Fruit fly (Drosophila melanogaster): ENCODE data around the gene CG42249.
A peak's percentile ranks its signal among the peaks of the same experiment; 100 is the strongest.

CG42249 gene

dm6 chrX:11109670-11110069 lies 13.6 kb downstream of the CG42249 start:
- TF ChIP-seq noc (tag; optimal IDR thresholded peaks at IDR 0.05): no peak

DNA sequence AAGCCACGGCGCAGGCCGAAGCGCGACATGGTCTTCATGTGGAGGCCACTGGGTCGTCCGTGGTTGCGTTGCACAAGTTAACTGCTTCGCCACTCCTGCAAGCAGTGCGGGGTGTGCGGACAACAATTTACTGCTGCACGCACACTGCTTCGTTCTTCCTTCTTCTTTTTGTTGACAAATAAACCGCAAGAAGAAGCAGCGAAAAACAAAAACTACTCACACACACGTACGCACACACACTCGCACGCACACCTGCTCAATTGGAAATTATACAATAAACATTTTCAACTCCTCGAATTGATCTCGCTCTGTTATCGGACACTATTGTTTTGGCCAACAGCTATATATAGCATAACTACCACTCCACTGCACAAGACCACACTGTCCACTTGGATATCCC lies 27.5 kb downstream of the CG42249 start:
- TF ChIP-seq noc (tag; optimal IDR thresholded peaks at IDR 0.05): no peak

dm6 chrX:11124126-11124748 lies 28.2 kb downstream of the CG42249 start, which contains the start of gene CG11122:
CG11122 (minus strand) TSS chrX:11124726.
- no peak for TF ChIP-seq noc (tag; optimal IDR thresholded peaks at IDR 0.05)

- no peak for TF ChIP-seq noc (tag; optimal IDR thresholded peaks at IDR 0.05)
Observed at dm6 chrX:11124749-11125508, 28.9 kb downstream of the CG42249 start, which contains the start of gene Rpt3. Rpt3 (plus strand) TSS chrX:11125101.

- TF ChIP-seq noc (tag; optimal IDR thresholded peaks at IDR 0.05): no peak
Observed at dm6 chrX:11128828-11129227, 32.8 kb downstream of the CG42249 start, which contains the start of gene SrpRalpha. SrpRalpha (minus strand) TSS chrX:11129087.

- TF ChIP-seq noc (tag; optimal IDR thresholded peaks at IDR 0.05): no peak
Observed at dm6 chrX:11132312-11132711, 36.2 kb downstream of the CG42249 start, which contains the start of gene CG44385. CG44385 (minus strand) TSS chrX:11132412.

DNA sequence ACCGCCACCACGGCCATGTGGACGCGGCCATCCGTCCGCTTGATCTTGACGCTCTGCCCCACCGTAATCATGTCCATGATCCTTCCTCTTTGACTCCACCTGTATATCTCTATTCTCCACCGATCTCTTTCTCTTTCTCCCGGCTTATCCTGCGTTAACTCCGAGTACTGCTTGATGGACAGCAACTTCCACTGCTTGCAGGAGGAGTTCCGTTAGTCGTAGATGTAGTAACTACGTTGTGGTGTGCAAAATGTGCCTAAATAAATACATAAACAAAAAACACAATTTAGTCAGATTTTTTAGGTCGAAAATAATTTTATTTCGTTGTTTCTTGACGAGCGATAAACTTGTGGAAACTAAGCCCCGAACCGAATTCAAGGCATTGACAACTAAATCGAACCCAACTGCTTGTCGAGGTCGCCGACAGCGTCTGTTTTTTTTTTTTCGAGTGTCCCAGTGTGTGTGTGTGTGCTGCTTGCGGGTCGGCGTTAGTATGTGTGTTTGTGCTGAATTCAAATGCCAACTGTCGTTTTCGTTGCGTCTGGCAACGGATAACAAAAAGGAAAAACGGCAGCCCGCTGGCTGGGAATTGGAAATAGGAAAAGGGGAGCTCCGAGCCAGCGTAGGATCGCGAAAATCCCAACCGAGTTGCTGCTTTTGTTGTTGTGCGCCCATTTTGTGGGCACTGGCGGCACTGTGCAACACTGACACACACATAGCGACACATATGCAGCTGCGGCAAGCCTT lies 39.9 kb downstream of the CG42249 start:
- peak; percentile 3 for TF ChIP-seq noc (tag; optimal IDR thresholded peaks at IDR 0.05)

DNA sequence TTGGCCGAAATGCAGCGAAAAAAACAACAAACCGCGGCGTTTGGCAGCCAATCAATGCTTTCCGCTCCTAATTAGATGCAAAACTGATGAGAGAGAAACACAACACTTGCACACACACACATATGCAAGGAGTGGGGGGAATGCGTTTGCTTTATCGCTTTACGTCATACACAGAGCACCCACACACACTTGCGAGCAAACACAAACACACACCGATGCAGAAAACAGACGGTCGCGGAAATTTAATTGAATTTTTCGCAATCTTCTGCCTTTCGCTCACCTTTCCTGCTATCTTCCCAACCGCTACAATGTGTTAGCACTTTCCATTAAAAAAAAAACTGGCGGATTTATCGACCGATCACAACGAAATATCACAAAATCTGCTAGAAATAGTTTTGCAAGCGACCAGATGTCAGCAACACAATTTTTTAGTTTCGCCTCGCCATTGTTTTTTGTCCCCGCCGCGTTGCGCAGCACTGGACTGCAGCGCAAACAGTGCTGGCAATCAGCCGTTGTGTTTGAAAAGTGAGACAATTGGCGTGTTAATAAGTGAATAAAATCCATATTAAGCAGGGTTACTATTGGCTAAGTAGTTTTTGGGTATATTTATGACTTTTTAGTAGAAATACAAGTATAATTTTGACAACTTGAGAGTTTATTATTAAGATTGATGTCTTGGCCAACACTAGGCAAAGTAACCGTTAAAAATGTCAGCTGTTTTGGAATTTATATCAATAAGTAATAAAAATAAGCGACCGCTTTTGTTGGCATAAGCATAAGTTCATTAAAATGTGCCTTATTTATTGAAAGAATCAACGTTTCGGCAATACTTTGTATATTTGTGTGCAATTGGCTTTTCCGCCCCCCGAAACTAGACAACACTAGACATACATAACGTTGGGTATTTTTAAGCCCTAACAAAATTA lies 40.8 kb downstream of the CG42249 start, which contains the start of gene Klp10A:
TSS of gene Klp10A (minus strand) at position 532 of the 926 bp plus-strand sequence.
- no peak for TF ChIP-seq noc (tag; optimal IDR thresholded peaks at IDR 0.05)

dm6 chrX:11137566-11138186 lies 41.6 kb downstream of the CG42249 start, which contains the start of gene CDK2AP1:
CDK2AP1 (plus strand) TSS chrX:11137859.
- TF ChIP-seq noc (tag; optimal IDR thresholded peaks at IDR 0.05): no peak

- peak; percentile 24 for TF ChIP-seq noc (tag; optimal IDR thresholded peaks at IDR 0.05)
Observed at dm6 chrX:11140163-11140562, 44.1 kb downstream of the CG42249 start, which contains the start of gene ssp7. ssp7 (minus strand) TSS chrX:11140263.

dm6 chrX:11141785-11142591 lies 45.9 kb downstream of the CG42249 start, which contains the start of the genes CG15199 and CG15202:
CG15199 (minus strand) TSS chrX:11141835.
CG15202 (plus strand) TSS chrX:11142541.
- no peak for TF ChIP-seq noc (tag; optimal IDR thresholded peaks at IDR 0.05)

- TF ChIP-seq noc (tag; optimal IDR thresholded peaks at IDR 0.05): no peak
Observed at dm6 chrX:11143820-11144219, 47.7 kb downstream of the CG42249 start, which contains the start of gene CG15201. CG15201 (plus strand) TSS chrX:11144120.

dm6 chrX:11144575-11144974 lies 48.5 kb downstream of the CG42249 start:
- TF ChIP-seq noc (tag; optimal IDR thresholded peaks at IDR 0.05): no peak

Measured in whole organism, larva.